Worm (Caenorhabditis elegans): ENCODE measurements around the gene ulp-1.

ce11 chrIII:5136033-5136597 is 33.5 kb downstream of the ulp-1 start, which contains the start of gene tbx-2:
- TF ChIP-seq nhr-77 (tag; optimal IDR thresholded peaks at IDR 0.05) (no peak), ceh-82 (tag; optimal IDR thresholded peaks at IDR 0.05) (no peak), ama-1 (optimal IDR thresholded peaks at IDR 0.05) (no peak), egl-27 (tag; optimal IDR thresholded peaks at IDR 0.05) (no peak), elt-1 (tag; optimal IDR thresholded peaks at IDR 0.05) (no peak), ztf-11 (tag; optimal IDR thresholded peaks at IDR 0.05) (no peak), sma-9 (GFP tag; optimal IDR thresholded peaks at IDR 0.05) (no peak), sma-9 (tag; optimal IDR thresholded peaks at IDR 0.05) (no peak)

All from whole organism, L2 larva.